Worm (Caenorhabditis elegans): ENCODE results near the gene zip-9.

The zip-9 gene

DNA sequence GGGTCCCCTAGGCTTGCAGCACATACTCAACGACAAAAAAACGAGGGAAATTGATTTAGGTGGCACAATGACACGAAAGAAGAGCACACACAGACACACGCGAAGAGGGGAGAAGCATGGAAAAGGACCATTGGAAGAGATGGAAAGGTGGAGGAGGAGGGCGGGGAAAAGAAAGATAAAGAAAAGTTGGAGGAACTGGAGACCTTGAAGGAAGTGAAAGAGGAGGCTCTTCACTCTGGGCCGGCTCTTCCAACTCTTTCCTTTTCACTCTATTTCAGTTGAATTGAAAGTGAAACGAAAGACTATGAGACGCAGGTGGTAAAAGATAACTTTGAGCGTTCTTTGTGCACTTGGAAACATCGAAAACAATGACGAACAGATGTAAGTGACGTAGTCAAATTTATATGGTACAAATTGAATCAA, 19.2 kb downstream of the zip-9 start (continued):
- peak; percentile 52; the same call in 1 of the 2 replicates for TF ChIP-seq K11D2.4 (GFP tag; IDR thresholded peaks at IDR 0.05)
- no peak for TF ChIP-seq bed-1 (GFP tag; IDR thresholded peaks at IDR 0.05)
- TF ChIP-seq F52B5.7 (tag; optimal IDR thresholded peaks at IDR 0.05) = peak; percentile 28
- TF ChIP-seq madf-10 (tag; optimal IDR thresholded peaks at IDR 0.05) = peak; percentile 12
- TF ChIP-seq nhr-179 (tag; optimal IDR thresholded peaks at IDR 0.05) = no peak
- TF ChIP-seq rpc-1 (optimal IDR thresholded peaks at IDR 0.05) = no peak
- TF ChIP-seq rpc-1 (tag; optimal IDR thresholded peaks at IDR 0.05) = no peak
- 0 out of 2 replicates have a peak, but pooled peaks have one; percentile 43 for TF ChIP-seq Y56A3A.18 (GFP tag; IDR thresholded peaks at IDR 0.05)

- no peak for TF ChIP-seq F52B5.7 (tag; optimal IDR thresholded peaks at IDR 0.05)
- TF ChIP-seq B0019.2 (GFP tag; conservative IDR thresholded peaks at IDR 0.05) = peak; percentile 57
- TF ChIP-seq K12H6.12 (tag; optimal IDR thresholded peaks at IDR 0.05) = peak; percentile 85
- TF ChIP-seq ceh-58 (GFP tag; IDR thresholded peaks at IDR 0.05) = no peak
- peak; percentile 74 for TF ChIP-seq F33H1.4 (GFP tag; IDR thresholded peaks at IDR 0.05)
- no peak for TF ChIP-seq nfya-2 (GFP tag; IDR thresholded peaks at IDR 0.05)
- peak; percentile 74 for TF ChIP-seq tbp1 (GFP tag; optimal IDR thresholded peaks at IDR 0.05)
- TF ChIP-seq F39B2.1 (GFP tag; IDR thresholded peaks at IDR 0.05) = no peak
- TF ChIP-seq C17E4.6 (GFP tag; IDR thresholded peaks at IDR 0.05) = peak; percentile 54; the same call in 1 of the 2 replicates
- no peak for TF ChIP-seq ztf-22 (GFP tag; optimal IDR thresholded peaks at IDR 0.05)
- TF ChIP-seq tlf-1 (GFP tag; optimal IDR thresholded peaks at IDR 0.05) = peak; percentile 93
- peak; percentile 79 for TF ChIP-seq athp-1 (tag; optimal IDR thresholded peaks at IDR 0.05)
- TF ChIP-seq ceh-100 (GFP tag; IDR thresholded peaks at IDR 0.05) = peak; percentile 77
- TF ChIP-seq B0261.1 (tag; optimal IDR thresholded peaks at IDR 0.05) = no peak
- TF ChIP-seq hlh-26 (GFP tag; conservative IDR thresholded peaks at IDR 0.05) = no peak
- no peak for TF ChIP-seq nfya-1 (tag; optimal IDR thresholded peaks at IDR 0.05; ENCODE audit: borderline replicate concordance, insufficient read depth)
- TF ChIP-seq F37B4.10 (GFP tag; IDR thresholded peaks at IDR 0.05) = no peak
- TF ChIP-seq Y56A3A.18 (GFP tag; IDR thresholded peaks at IDR 0.05) = 0 out of 2 replicates have a peak, but pooled peaks have one; percentile 21
- TF ChIP-seq ZK185.1 (tag; optimal IDR thresholded peaks at IDR 0.05; ENCODE audit: poor library complexity, severe bottlenecking) = peak; percentile 94
- TF ChIP-seq hlh-12 (tag; optimal IDR thresholded peaks at IDR 0.05) = no peak
- TF ChIP-seq egrh-3 (GFP tag; IDR thresholded peaks at IDR 0.05) = no peak
- TF ChIP-seq F22D6.2 (tag; optimal IDR thresholded peaks at IDR 0.05) = peak; percentile 70
- no peak for TF ChIP-seq nhr-179 (tag; optimal IDR thresholded peaks at IDR 0.05)
- TF ChIP-seq hrde-1 (tag; optimal IDR thresholded peaks at IDR 0.05; ENCODE audit: borderline replicate concordance) = no peak
- TF ChIP-seq cebp-2 (GFP tag; IDR thresholded peaks at IDR 0.05) = 0 out of 2 replicates have a peak, but pooled peaks have one; percentile 62
- peak; percentile 80; the same call in 1 of the 2 replicates for TF ChIP-seq egl-44 (GFP tag; IDR thresholded peaks at IDR 0.05)
- TF ChIP-seq sdz-38 (tag; optimal IDR thresholded peaks at IDR 0.05) = no peak
- peak; percentile 55; the same call in 1 of the 2 replicates for TF ChIP-seq lin-26 (GFP tag; IDR thresholded peaks at IDR 0.05)
- peak; percentile 8 for TF ChIP-seq xnd-1 (tag; optimal IDR thresholded peaks at IDR 0.05)
- TF ChIP-seq attf-5 (GFP tag; optimal IDR thresholded peaks at IDR 0.05) = peak; percentile 97
- TF ChIP-seq fkh-3 (tag; optimal IDR thresholded peaks at IDR 0.05) = no peak
- peak; percentile 95 for TF ChIP-seq Y53G8AR.9 (GFP tag; conservative IDR thresholded peaks at IDR 0.05)
- peak; percentile 59 for TF ChIP-seq snpc-1.1 (tag; optimal IDR thresholded peaks at IDR 0.05; ENCODE audit: insufficient read depth)
- TF ChIP-seq Y67H2A.10 (GFP tag; conservative IDR thresholded peaks at IDR 0.05) = 0 out of 2 replicates have a peak, but pooled peaks have one; percentile 32
- peak; percentile 97 for TF ChIP-seq F23B12.7 (tag; optimal IDR thresholded peaks at IDR 0.05; ENCODE audit: insufficient read depth)
- TF ChIP-seq lin-35 (GFP tag; optimal IDR thresholded peaks at IDR 0.05) = peak; percentile 26 to 96 (median 60)
- no peak for TF ChIP-seq F57C9.4 (tag; optimal IDR thresholded peaks at IDR 0.05)
- peak; percentile 86 for TF ChIP-seq C06A6.2 (GFP tag; conservative IDR thresholded peaks at IDR 0.05)
- TF ChIP-seq nhr-120 (GFP tag; IDR thresholded peaks at IDR 0.05) = no peak
- TF ChIP-seq F10E7.11 (tag; optimal IDR thresholded peaks at IDR 0.05) = no peak
- peak; percentile 78 for TF ChIP-seq somi-1 (GFP tag; optimal IDR thresholded peaks at IDR 0.05)
- peak; percentile 97 for TF ChIP-seq dox-1 (GFP tag; IDR thresholded peaks at IDR 0.05)
Observed at ce11 chrV:10965501-10965900, 23.2 kb downstream of the zip-9 start, which contains the start of the genes ctf-4 and eef-1G. Gene ctf-4, minus strand, starts transcription at chrV:10965539. Gene eef-1G, plus strand, starts transcription at chrV:10965719.

Data from whole organism, young adult.